Fruit fly (Drosophila melanogaster) whole organism, adult: Measurements from ENCODE around the gene mRF1.

Experiments
- CG11617 ChIP-seq: fragments of 200-800 bp; sonication (Bioruptor generic); optimal IDR thresholded peaks from 2 replicates; lab custom pipeline; 2017; ENCODE audit warnings: mild to moderate bottlenecking, missing biosample characterization, missing genetic modification reagents, missing genetic modification characterization
- CG14711 ChIP-seq: fragments of 200-800 bp; sonication (Bioruptor generic); optimal IDR thresholded peaks from 2 replicates; lab custom pipeline; 2018; ENCODE audit warnings: missing biosample characterization, mild to moderate bottlenecking, missing genetic modification characterization, moderate library complexity
- CG33017 ChIP-seq: fragments of 200-800 bp; sonication (Bioruptor generic); optimal IDR thresholded peaks from 2 replicates; lab custom pipeline; 2018; ENCODE audit warnings: missing biosample characterization, mild to moderate bottlenecking, missing genetic modification characterization, moderate library complexity
- CG5204 ChIP-seq: fragments of 200-800 bp; sonication (Bioruptor generic); optimal IDR thresholded peaks from 2 replicates; lab custom pipeline; 2016; ENCODE audit warnings: missing biosample characterization, missing genetic modification characterization
- Hr96 ChIP-seq: fragments of 200-800 bp; sonication (Bioruptor generic); optimal IDR thresholded peaks from 2 replicates; lab custom pipeline; 2016; ENCODE audit warnings: missing biosample characterization, missing genetic modification characterization
- kay ChIP-seq: fragments of 200-800 bp; sonication (Bioruptor generic); peaks from one replicate; lab custom pipeline; 2016; ENCODE audit warnings: missing biosample characterization, missing genetic modification characterization, borderline replicate concordance
- ovo ChIP-seq: fragments of 200-800 bp; sonication (Bioruptor generic); optimal IDR thresholded peaks from 2 replicates; lab custom pipeline; 2016; ENCODE audit warnings: missing biosample characterization, missing genetic modification characterization
- pad ChIP-seq: fragments of 200-800 bp; sonication (Bioruptor generic); optimal IDR thresholded peaks from 3 replicates; lab custom pipeline; 2017; ENCODE audit warnings: missing biosample characterization, missing genetic modification characterization, mild to moderate bottlenecking, moderate library complexity, missing genetic modification reagents

- TF ChIP-seq CG33017 (tag; lab: Kevin White, UChicago) (no peak), Hr96 (GFP tag; lab: Kevin White, UChicago) (no peak), CG14711 (tag; lab: Kevin White, UChicago) (no peak), ovo (GFP tag; lab: Kevin White, UChicago) (no peak), pad (GFP tag; lab: Kevin White, UChicago) (no peak), CG5204 (GFP tag; lab: Kevin White, UChicago) (no peak), kay (GFP tag; lab: Kevin White, UChicago) (no peak), CG11617 (GFP tag; lab: Kevin White, UChicago) (no peak)
Measured at dm6 chr2L:13176123-13176522, 43.7 kb upstream of the mRF1 start, which contains the start of gene CG43925.
